Worm (Caenorhabditis elegans): Measurements from ENCODE around the gene ZK381.8.
A peak's percentile ranks its signal among the peaks of the same experiment; 100 is the strongest.

The ZK381.8 gene

ce11 chrIV:6958696-6959095 lies 11.5 kb downstream of the ZK381.8 start:
- TF ChIP-seq ZK337.2 (GFP tag; IDR thresholded peaks at IDR 0.05) (no peak), lin-1 (GFP tag; IDR thresholded peaks at IDR 0.05) (no peak), rbr-2 (tag; optimal IDR thresholded peaks at IDR 0.05) (peak; percentile 43), ceh-20 (GFP tag; IDR thresholded peaks at IDR 0.05) (peak; percentile 64; the same call in 1 of the 2 replicates), ceh-62 (tag; optimal IDR thresholded peaks at IDR 0.05) (no peak), ceh-28 (tag; optimal IDR thresholded peaks at IDR 0.05) (peak; percentile 54), unc-62 (GFP tag; optimal IDR thresholded peaks at IDR 0.05 in 1 of 2) (peak in 1 of 2 experiments; percentile 98), unc-62 (tag; optimal IDR thresholded peaks at IDR 0.05) (no peak), lsy-2 (tag; optimal IDR thresholded peaks at IDR 0.05) (peak; percentile 8 to 57), ctbp-1 (GFP tag; IDR thresholded peaks at IDR 0.05) (0 out of 2 replicates have a peak, but pooled peaks have one; percentile 7), hmg-1.1 (GFP tag; IDR thresholded peaks at IDR 0.05) (peak; percentile 54; the same call in 1 of the 2 replicates), nhr-25 (tag; optimal IDR thresholded peaks at IDR 0.05; ENCODE audit: borderline replicate concordance, insufficient read depth) (no peak), hlh-30 (tag; optimal IDR thresholded peaks at IDR 0.05; ENCODE audit: insufficient read depth) (peak; percentile 43), mep-1 (tag; optimal IDR thresholded peaks at IDR 0.05) (peak; percentile 38)

- TF ChIP-seq nhr-41 (GFP tag; IDR thresholded peaks at IDR 0.05) (no peak), spr-1 (tag; optimal IDR thresholded peaks at IDR 0.05) (no peak), dmd-8 (GFP tag; IDR thresholded peaks at IDR 0.05) (no peak), T20F7.1 (GFP tag; optimal IDR thresholded peaks at IDR 0.05) (no peak), dmd-9 (GFP tag; IDR thresholded peaks at IDR 0.05) (no peak), zfp-2 (tag; optimal IDR thresholded peaks at IDR 0.05) (no peak), F44E2.7 (GFP tag; IDR thresholded peaks at IDR 0.05) (no peak), hmg-1.1 (GFP tag; IDR thresholded peaks at IDR 0.05) (no peak), dpl-1 (GFP tag; optimal IDR thresholded peaks at IDR 0.05) (no peak), ztf-7 (tag; optimal IDR thresholded peaks at IDR 0.05) (no peak), hlh-11 (tag; optimal IDR thresholded peaks at IDR 0.05) (no peak), unc-39 (tag; optimal IDR thresholded peaks at IDR 0.05) (no peak), madf-5 (GFP tag; IDR thresholded peaks at IDR 0.05) (no peak), nhr-111 (GFP tag; optimal IDR thresholded peaks at IDR 0.05) (no peak), nhr-48 (tag; optimal IDR thresholded peaks at IDR 0.05) (no peak), egl-27 (tag; optimal IDR thresholded peaks at IDR 0.05) (no peak), sdz-12 (GFP tag; optimal IDR thresholded peaks at IDR 0.05) (no peak)
These were observed 12.8 kb downstream of the ZK381.8 start, which contains the start of gene jnk-1 for ce11 chrIV:6957341-6957740. Gene jnk-1, plus strand, starts transcription at chrIV:6957641.

DNA sequence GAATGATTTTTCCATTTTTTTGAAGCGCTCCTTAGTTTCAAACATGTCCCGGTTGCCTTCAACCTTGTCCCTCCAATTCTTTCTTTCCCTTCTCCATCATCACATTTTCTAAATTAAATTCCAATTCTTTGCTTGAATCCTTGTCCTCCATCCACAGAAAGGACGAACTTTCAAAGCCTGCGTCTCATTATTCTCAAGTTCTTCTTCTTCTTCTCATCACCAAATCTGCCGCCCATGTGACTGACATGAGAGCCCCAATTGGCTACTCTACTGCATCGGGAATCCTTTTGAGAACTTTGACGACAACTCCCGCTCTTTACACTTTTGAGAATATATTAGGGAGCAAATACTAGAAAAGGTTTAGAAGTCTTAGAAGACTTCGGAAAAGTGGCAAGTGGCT lies 13.5 kb downstream of the ZK381.8 start:
- TF ChIP-seq nhr-41 (GFP tag; IDR thresholded peaks at IDR 0.05) = no peak
- TF ChIP-seq jun-1 (tag; optimal IDR thresholded peaks at IDR 0.05) = no peak
- no peak for TF ChIP-seq F26F4.8 (GFP tag; conservative IDR thresholded peaks at IDR 0.05)
- no peak for TF ChIP-seq nhr-237 (tag; optimal IDR thresholded peaks at IDR 0.05)
- TF ChIP-seq dpl-1 (GFP tag; optimal IDR thresholded peaks at IDR 0.05) = no peak
- no peak for TF ChIP-seq php-3 (GFP tag; IDR thresholded peaks at IDR 0.05)
- peak; percentile 83 for TF ChIP-seq fkh-10 (GFP tag; optimal IDR thresholded peaks at IDR 0.05)
- no peak for TF ChIP-seq cey-2 (tag; optimal IDR thresholded peaks at IDR 0.05; ENCODE audit: borderline replicate concordance, insufficient read depth)
- peak in 1 of 2 experiments; percentile 1 for TF ChIP-seq unc-62 (GFP tag; optimal IDR thresholded peaks at IDR 0.05 in 1 of 2)
- TF ChIP-seq unc-62 (tag; optimal IDR thresholded peaks at IDR 0.05) = no peak
- peak in 1 of 2 experiments; percentile 47 for TF ChIP-seq lsy-2 (tag; optimal IDR thresholded peaks at IDR 0.05)
- TF ChIP-seq dmd-6 (GFP tag; IDR thresholded peaks at IDR 0.05) = 0 out of 2 replicates have a peak, but pooled peaks have one; percentile 15
- no peak for TF ChIP-seq dve-1 (tag; optimal IDR thresholded peaks at IDR 0.05; ENCODE audit: insufficient read depth)
- TF ChIP-seq nhr-111 (GFP tag; optimal IDR thresholded peaks at IDR 0.05) = no peak
- TF ChIP-seq lin-1 (GFP tag; IDR thresholded peaks at IDR 0.05) = no peak
- TF ChIP-seq lin-13 (GFP tag; optimal IDR thresholded peaks at IDR 0.05) = no peak
- no peak for TF ChIP-seq hmg-1.1 (GFP tag; IDR thresholded peaks at IDR 0.05)
- no peak for TF ChIP-seq ztf-11 (tag; optimal IDR thresholded peaks at IDR 0.05)
- no peak for TF ChIP-seq F49E8.2 (tag; optimal IDR thresholded peaks at IDR 0.05; ENCODE audit: borderline replicate concordance)
- TF ChIP-seq pha-4 (GFP tag; IDR thresholded peaks at IDR 0.05) = no peak
- no peak for TF ChIP-seq pha-4 (tag; optimal IDR thresholded peaks at IDR 0.05)
- no peak for TF ChIP-seq zip-11 (GFP tag; IDR thresholded peaks at IDR 0.05)
- TF ChIP-seq ceh-20 (GFP tag; IDR thresholded peaks at IDR 0.05) = no peak
- peak; percentile 78 for TF ChIP-seq ces-1 (GFP tag; optimal IDR thresholded peaks at IDR 0.05)
- peak; percentile 25 for TF ChIP-seq aha-1 (tag)
- peak; percentile 27 for TF ChIP-seq mep-1 (tag; optimal IDR thresholded peaks at IDR 0.05)
- TF ChIP-seq hif-1 (tag; optimal IDR thresholded peaks at IDR 0.05) = no peak
